Worm (Caenorhabditis elegans) whole organism, late embryonic: ENCODE measurements around the gene Y116A8C.19.

ENCODE experiments used
- C08G9.2 ChIP-seq: sonication (generic microtip); optimal IDR thresholded peaks from 2 replicates; lab custom pipeline; 2016; ENCODE audit warnings: mild to moderate bottlenecking, missing genetic modification characterization, moderate library complexity, missing compliant biosample characterization
- F13H6.1 ChIP-seq: sonication (generic microtip); optimal IDR thresholded peaks from 2 replicates; lab custom pipeline; 2016; ENCODE audit warnings: missing genetic modification characterization, missing compliant biosample characterization
- K02D7.2 ChIP-seq: sonication (generic microtip); optimal IDR thresholded peaks from 2 replicates; lab custom pipeline; 2017; ENCODE audit warnings: mild to moderate bottlenecking, missing genetic modification characterization, missing compliant biosample characterization
- K09A11.1 ChIP-seq: sonication (generic microtip); optimal IDR thresholded peaks from 2 replicates; lab custom pipeline; 2017; ENCODE audit warnings: antibody characterized with exemption, mild to moderate bottlenecking, missing genetic modification characterization, missing compliant biosample characterization; ENCODE audit not compliant: insufficient read depth
- T23F11.4 ChIP-seq: fragments of 200-800 bp; sonication (Bioruptor generic); optimal IDR thresholded peaks from 2 replicates; lab custom pipeline; 2018; ENCODE audit warnings: mild to moderate bottlenecking, missing genetic modification characterization, missing compliant biosample characterization
- ahr-1 ChIP-seq: sonication (generic microtip); optimal IDR thresholded peaks from 2 replicates; lab custom pipeline; 2016; ENCODE audit warnings: missing genetic modification characterization, missing compliant biosample characterization
- ceh-19 ChIP-seq: fragments of 200-800 bp; sonication (Bioruptor generic); optimal IDR thresholded peaks from 2 replicates; lab custom pipeline; 2018; ENCODE audit warnings: mild to moderate bottlenecking, missing genetic modification characterization, missing compliant biosample characterization
- ceh-22 ChIP-seq: sonication (generic microtip); optimal IDR thresholded peaks from 2 replicates; lab custom pipeline; 2017; ENCODE audit warnings: missing biosample characterization, missing genetic modification characterization
- ceh-31 ChIP-seq: sonication (generic microtip); optimal IDR thresholded peaks from 2 replicates; lab custom pipeline; 2016; ENCODE audit warnings: missing genetic modification characterization, missing compliant biosample characterization
- ceh-45 ChIP-seq: fragments of 200-800 bp; sonication (Bioruptor generic); IDR thresholded peaks from 2 replicates; pipeline ENCODE4 v1.3.6; 2022; ENCODE audit warnings: missing genetic modification reagents, missing genetic modification characterization, missing compliant biosample characterization
- ets-4 ChIP-seq: sonication (generic microtip); optimal IDR thresholded peaks from 2 replicates; lab custom pipeline; 2016; ENCODE audit warnings: missing genetic modification characterization, missing compliant biosample characterization
- hlh-8 ChIP-seq: sonication (generic microtip); optimal IDR thresholded peaks from 2 replicates; lab custom pipeline; 2016; ENCODE audit warnings: missing genotype, missing genetic modification characterization, missing compliant biosample characterization
- lim-6 ChIP-seq: sonication (generic microtip); optimal IDR thresholded peaks from 2 replicates; lab custom pipeline; 2016; ENCODE audit warnings: missing genetic modification characterization, missing compliant biosample characterization
- mec-3 ChIP-seq: sonication (generic microtip); optimal IDR thresholded peaks from 2 replicates; lab custom pipeline; 2016; ENCODE audit warnings: borderline replicate concordance, missing genetic modification characterization, missing compliant biosample characterization
- nfya-1 ChIP-seq: sonication (generic microtip); optimal IDR thresholded peaks from 2 replicates; lab custom pipeline; 2017; ENCODE audit warnings: missing genetic modification characterization, mild to moderate bottlenecking, missing compliant biosample characterization, antibody characterized with exemption, moderate library complexity
- nhr-232 ChIP-seq: sonication (generic microtip); optimal IDR thresholded peaks from 2 replicates; lab custom pipeline; 2016; ENCODE audit warnings: missing genetic modification characterization, missing compliant biosample characterization
- npax-4 ChIP-seq: sonication (generic microtip); optimal IDR thresholded peaks from 2 replicates; lab custom pipeline; 2016; ENCODE audit warnings: missing genetic modification characterization, missing compliant biosample characterization
- odd-2 ChIP-seq: sonication (generic microtip); optimal IDR thresholded peaks from 2 replicates; lab custom pipeline; 2017; ENCODE audit warnings: antibody characterized with exemption, mild to moderate bottlenecking, missing genetic modification characterization, missing compliant biosample characterization
- pag-3 ChIP-seq: sonication (generic microtip); optimal IDR thresholded peaks from 2 replicates; lab custom pipeline; 2016; ENCODE audit warnings: missing compliant biosample characterization, missing genetic modification characterization, borderline replicate concordance
- pat-9 ChIP-seq: fragments of 200-800 bp; sonication (Bioruptor generic); optimal IDR thresholded peaks from 2 replicates; lab custom pipeline; 2018; ENCODE audit warnings: mild to moderate bottlenecking, missing genetic modification characterization, moderate library complexity, missing compliant biosample characterization
- pax-1 ChIP-seq: fragments of 150-350 bp; optimal IDR thresholded peaks from 2 replicates; lab custom pipeline; 2014; ENCODE audit warnings: missing biosample characterization, missing genetic modification characterization
- pha-2 ChIP-seq: sonication (generic microtip); optimal IDR thresholded peaks from 2 replicates; lab custom pipeline; 2017; ENCODE audit warnings: mild to moderate bottlenecking, missing genetic modification characterization, missing compliant biosample characterization
- pha-4 ChIP-seq: fragments of 150-350 bp; optimal IDR thresholded peaks from 2 replicates; lab custom pipeline; 2018; ENCODE audit warnings: missing biosample characterization, missing genetic modification reagents, missing genetic modification characterization
- pros-1 ChIP-seq: fragments of 150-350 bp; optimal IDR thresholded peaks from 2 replicates; lab custom pipeline; 2014; ENCODE audit warnings: missing biosample characterization, missing genetic modification reagents, missing genetic modification characterization
- rnt-1 ChIP-seq: sonication (generic microtip); optimal IDR thresholded peaks from 2 replicates; lab custom pipeline; 2016; ENCODE audit warnings: missing genetic modification characterization, missing compliant biosample characterization
- sdc-2 ChIP-seq: sonication (generic microtip); optimal IDR thresholded peaks from 2 replicates; lab custom pipeline; 2016; ENCODE audit warnings: missing genotype, missing genetic modification characterization, missing compliant biosample characterization
- syd-9 ChIP-seq: sonication (generic microtip); optimal IDR thresholded peaks from 2 replicates; lab custom pipeline; 2016; ENCODE audit warnings: mild to moderate bottlenecking, missing genetic modification characterization, moderate library complexity, missing compliant biosample characterization
- tbx-7 ChIP-seq: sonication (generic microtip); optimal IDR thresholded peaks from 2 replicates; lab custom pipeline; 2016; ENCODE audit warnings: missing genotype, missing genetic modification characterization, missing compliant biosample characterization
- ttx-3 ChIP-seq: sonication (generic microtip); optimal IDR thresholded peaks from 2 replicates; lab custom pipeline; 2016; ENCODE audit warnings: missing genetic modification reagents, missing genetic modification characterization, missing compliant biosample characterization
- unc-3 ChIP-seq, 2 experiments: fragments of 200-800 bp in 1 of 2; sonication (Bioruptor generic) in 1 of 2; sonication (generic microtip) in 1 of 2; conservative IDR thresholded peaks in 1 of 2; optimal IDR thresholded peaks in 1 of 2; 2 replicates each; pipeline versions ENCODE4 v1.3.6 to Lab custom; 2016 to 2022; ENCODE audit warnings: missing compliant biosample characterization in 2 of 2, missing genetic modification characterization in 2 of 2, missing genetic modification reagents in 1 of 2
- unc-55 ChIP-seq: sonication (generic microtip); optimal IDR thresholded peaks from 2 replicates; lab custom pipeline; 2017; ENCODE audit warnings: missing biosample characterization, missing genetic modification reagents, missing genetic modification characterization
- zip-5 ChIP-seq: sonication (generic microtip); optimal IDR thresholded peaks from 2 replicates; lab custom pipeline; 2016; ENCODE audit warnings: missing genetic modification characterization, missing compliant biosample characterization

The Y116A8C.19 gene

DNA sequence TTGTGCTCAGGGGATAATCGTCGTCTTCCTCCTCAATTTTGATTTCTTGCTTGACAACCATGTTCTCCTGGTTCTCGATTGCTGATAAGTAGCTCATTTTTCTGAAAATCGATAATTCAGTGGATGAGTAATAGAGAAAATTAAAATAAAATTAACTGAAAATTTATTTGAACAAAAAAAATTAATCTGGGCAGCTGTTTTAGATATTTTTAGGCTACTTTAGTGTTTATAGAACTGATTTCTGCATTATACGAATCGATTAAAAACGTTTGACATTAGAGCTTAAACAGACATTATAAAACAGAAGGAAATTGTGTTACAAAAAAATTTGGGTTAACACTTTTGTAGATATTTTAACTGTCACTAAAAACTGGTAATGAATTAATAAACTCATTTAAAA, 8.8 kb upstream of the Y116A8C.19 start, which contains the start of gene athp-3:
Gene athp-3 (minus strand): TSS at position 101 of the 400 bp plus-strand sequence.
- no peak for TF ChIP-seq pat-9
- TF ChIP-seq ceh-22, result no peak
- no peak for TF ChIP-seq ttx-3 (tag; lab: Kevin White, UChicago)
- TF ChIP-seq pax-1 (tag; lab: Kevin White, UChicago), result no peak
- TF ChIP-seq sdc-2, result no peak
- no peak for TF ChIP-seq F13H6.1 (tag; lab: Kevin White, UChicago)
- TF ChIP-seq K02D7.2 (tag; lab: Kevin White, UChicago), result no peak
- TF ChIP-seq unc-55 (GFP tag; lab: Kevin White, UChicago), result no peak
- no peak for TF ChIP-seq pha-2
- no peak for TF ChIP-seq ceh-19
- TF ChIP-seq nhr-232 (tag; lab: Kevin White, UChicago), result no peak

DNA sequence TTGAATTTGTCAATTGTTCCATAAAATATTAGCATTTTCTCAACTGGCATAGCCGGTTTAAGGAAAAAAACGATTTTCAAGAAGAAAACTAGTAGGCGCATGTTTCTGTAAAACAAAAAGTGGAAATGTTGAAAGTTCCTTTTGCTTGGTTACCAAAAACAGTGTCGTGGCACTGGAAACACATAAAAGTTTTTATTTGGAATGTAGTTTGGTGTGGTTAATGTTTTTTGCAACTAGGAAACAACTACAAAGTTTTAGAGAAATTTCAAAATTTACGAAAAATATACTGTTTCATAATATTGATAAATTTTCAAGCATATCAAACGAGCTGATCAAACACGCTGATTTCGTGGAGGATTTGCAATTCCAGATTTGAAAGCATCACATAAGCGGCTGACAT, 6.2 kb upstream of the Y116A8C.19 start, which contains the start of gene clec-195:
Gene clec-195 (minus strand): TSS at position 101 of the 400 bp plus-strand sequence.
- TF ChIP-seq ets-4, result no peak
- no peak for TF ChIP-seq unc-3 (GFP tag; conservative IDR thresholded peaks at IDR 0.05; lab: Robert Waterston, UW)
- TF ChIP-seq unc-3 (tag; optimal IDR thresholded peaks at IDR 0.05; lab: Kevin White, UChicago), result no peak

DNA sequence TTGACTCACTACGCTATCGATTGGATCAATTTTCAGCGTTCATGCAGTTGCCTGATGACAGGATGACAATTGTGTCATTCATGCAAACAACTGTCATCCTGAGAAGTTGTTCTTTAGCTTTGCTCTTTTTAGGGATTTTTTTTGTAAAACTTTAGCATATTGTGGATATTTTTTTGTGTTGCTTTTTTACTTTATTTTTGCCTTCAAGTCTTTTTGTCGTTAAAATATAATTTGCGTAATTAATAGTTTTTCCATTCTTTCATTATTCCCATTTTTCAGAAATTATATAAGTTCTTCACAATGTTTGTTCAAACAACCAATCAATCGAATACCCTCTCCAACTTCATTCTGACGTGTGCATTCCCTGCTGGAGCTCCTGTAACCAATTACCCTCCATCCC, 1.2 kb upstream of the Y116A8C.19 start, which contains the start of gene Y116A8C.20:
Gene Y116A8C.20 (plus strand): TSS at position 301 of the 400 bp plus-strand sequence.
- TF ChIP-seq K09A11.1 (tag; lab: Kevin White, UChicago) (no peak), nfya-1 (tag; lab: Kevin White, UChicago) (no peak), npax-4 (no peak), ceh-22 (no peak), tbx-7 (tag; lab: Kevin White, UChicago) (no peak), ceh-45 (GFP tag; lab: Robert Waterston, UW) (no peak), T23F11.4 (GFP tag; lab: Kevin White, UChicago) (no peak), ets-4 (no peak), pha-4 (tag; lab: Kevin White, UChicago) (no peak), ahr-1 (no peak), zip-5 (no peak)

DNA sequence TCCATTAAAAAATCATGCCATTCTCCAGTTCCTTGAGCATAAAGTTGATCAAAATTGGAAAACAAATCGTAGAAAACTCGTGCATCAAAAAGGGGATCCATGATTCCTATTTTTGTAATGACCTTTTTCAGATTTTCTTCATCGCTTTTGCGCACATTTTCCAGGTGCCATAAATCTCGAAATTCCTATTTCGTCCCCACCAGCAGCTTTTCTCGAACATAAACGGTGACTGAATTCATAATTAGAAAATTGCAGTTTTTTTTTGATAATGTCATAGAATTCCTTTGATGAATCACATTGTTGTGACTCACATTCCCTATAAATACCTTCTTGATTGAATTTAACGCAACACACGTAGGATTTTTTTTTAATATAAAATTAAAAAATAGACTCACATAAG, 9.0 kb downstream of the Y116A8C.19 start, which contains the start of gene nhr-229:
Gene nhr-229 (minus strand): TSS at position 101 of the 400 bp plus-strand sequence.
- TF ChIP-seq T23F11.4 (GFP tag; lab: Kevin White, UChicago) (no peak), odd-2 (tag; lab: Kevin White, UChicago) (no peak), syd-9 (tag; lab: Kevin White, UChicago) (no peak), mec-3 (tag; lab: Kevin White, UChicago) (no peak), pax-1 (tag; lab: Kevin White, UChicago) (no peak), ceh-31 (tag; lab: Kevin White, UChicago) (no peak), unc-55 (GFP tag; lab: Kevin White, UChicago) (no peak), nhr-232 (tag; lab: Kevin White, UChicago) (no peak), hlh-8 (tag; lab: Kevin White, UChicago) (no peak), pag-3 (no peak), rnt-1 (tag; lab: Kevin White, UChicago) (no peak)

DNA sequence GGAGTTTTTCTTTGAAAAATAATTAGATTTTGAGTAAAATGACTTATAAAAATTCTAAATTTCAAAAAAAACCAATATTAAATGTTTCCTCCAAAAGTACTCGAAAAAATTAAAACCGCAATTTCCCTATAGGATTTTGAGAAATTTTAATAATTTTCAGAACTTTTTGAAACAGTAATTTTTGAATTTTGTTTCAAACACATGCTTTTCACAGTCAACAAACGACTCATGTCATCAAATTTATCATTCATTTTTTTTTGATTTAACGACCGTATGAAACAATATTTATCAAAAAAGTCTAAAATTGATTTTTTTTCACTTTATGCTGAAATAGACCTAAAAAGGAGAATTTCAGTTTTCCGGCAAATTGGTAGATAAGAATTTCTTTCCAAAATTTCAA, 12.9 kb downstream of the Y116A8C.19 start:
- no peak for TF ChIP-seq lim-6
- TF ChIP-seq ceh-22, result no peak
- TF ChIP-seq pros-1 (tag; lab: Kevin White, UChicago), result no peak
- TF ChIP-seq pag-3, result no peak
- TF ChIP-seq pax-1 (tag; lab: Kevin White, UChicago), result no peak
- TF ChIP-seq C08G9.2, result no peak
- TF ChIP-seq odd-2 (tag; lab: Kevin White, UChicago), result no peak
- no peak for TF ChIP-seq F13H6.1 (tag; lab: Kevin White, UChicago)
